Fruit fly (Drosophila melanogaster) whole organism, adult: ENCODE measurements around the gene CG11586.

Source experiments
- CG11617 ChIP-seq: fragments of 200-800 bp; sonication (Bioruptor generic); optimal IDR thresholded peaks from 2 replicates; lab custom pipeline; 2017; ENCODE audit warnings: mild to moderate bottlenecking, missing biosample characterization, missing genetic modification reagents, missing genetic modification characterization
- CG12768 ChIP-seq: fragments of 200-800 bp; sonication (Bioruptor generic); optimal IDR thresholded peaks from 2 replicates; lab custom pipeline; 2017; ENCODE audit warnings: missing biosample characterization, missing genetic modification characterization, mild to moderate bottlenecking, moderate library complexity, missing genetic modification reagents
- CG14711 ChIP-seq: fragments of 200-800 bp; sonication (Bioruptor generic); optimal IDR thresholded peaks from 2 replicates; lab custom pipeline; 2018; ENCODE audit warnings: missing biosample characterization, mild to moderate bottlenecking, missing genetic modification characterization, moderate library complexity
- CG1620 ChIP-seq: fragments of 200-800 bp; sonication (Bioruptor generic); optimal IDR thresholded peaks from 2 replicates; lab custom pipeline; 2016; ENCODE audit warnings: missing biosample characterization, missing genetic modification characterization
- CG33017 ChIP-seq: fragments of 200-800 bp; sonication (Bioruptor generic); optimal IDR thresholded peaks from 2 replicates; lab custom pipeline; 2018; ENCODE audit warnings: missing biosample characterization, mild to moderate bottlenecking, missing genetic modification characterization, moderate library complexity
- CG5204 ChIP-seq: fragments of 200-800 bp; sonication (Bioruptor generic); optimal IDR thresholded peaks from 2 replicates; lab custom pipeline; 2016; ENCODE audit warnings: missing biosample characterization, missing genetic modification characterization
- CG7045 ChIP-seq: fragments of 200-800 bp; sonication (Bioruptor generic); optimal IDR thresholded peaks from 2 replicates; lab custom pipeline; 2017; ENCODE audit warnings: missing biosample characterization, mild to moderate bottlenecking, missing genetic modification characterization
- CG7101 ChIP-seq: fragments of 200-800 bp; sonication (Bioruptor generic); optimal IDR thresholded peaks from 2 replicates; lab custom pipeline; 2018; ENCODE audit warnings: missing biosample characterization, mild to moderate bottlenecking, missing genetic modification characterization, moderate library complexity
- Clk ChIP-seq: fragments of 200-800 bp; sonication (Bioruptor generic); optimal IDR thresholded peaks from 2 replicates; lab custom pipeline; 2017; ENCODE audit warnings: missing biosample characterization, missing genetic modification characterization
- Crg-1 ChIP-seq: fragments of 200-800 bp; sonication (Bioruptor generic); optimal IDR thresholded peaks from 2 replicates; lab custom pipeline; 2016; ENCODE audit warnings: missing biosample characterization, missing genetic modification characterization
- Hr96 ChIP-seq: fragments of 200-800 bp; sonication (Bioruptor generic); optimal IDR thresholded peaks from 2 replicates; lab custom pipeline; 2016; ENCODE audit warnings: missing biosample characterization, missing genetic modification characterization
- Mnt ChIP-seq: fragments of 200-800 bp; sonication (Bioruptor generic); optimal IDR thresholded peaks from 2 replicates; lab custom pipeline; 2016; ENCODE audit warnings: missing biosample characterization, mild to moderate bottlenecking, missing genetic modification characterization
- bab1 ChIP-seq: fragments of 200-800 bp; sonication (Bioruptor generic); optimal IDR thresholded peaks from 3 replicates; lab custom pipeline; 2019; ENCODE audit warnings: missing biosample characterization, mild to moderate bottlenecking, missing genetic modification characterization, moderate library complexity
- cic ChIP-seq: fragments of 200-800 bp; sonication (Bioruptor generic); optimal IDR thresholded peaks from 2 replicates; lab custom pipeline; 2017; ENCODE audit warnings: missing biosample characterization, mild to moderate bottlenecking, missing genetic modification characterization, moderate library complexity
- cnc ChIP-seq, 2 experiments: fragments of >200 bp; optimal IDR thresholded peaks; 2 replicates each; lab custom pipeline; 2017
- kay ChIP-seq: fragments of 200-800 bp; sonication (Bioruptor generic); peaks from one replicate; lab custom pipeline; 2016; ENCODE audit warnings: missing biosample characterization, missing genetic modification characterization, borderline replicate concordance
- ovo ChIP-seq: fragments of 200-800 bp; sonication (Bioruptor generic); optimal IDR thresholded peaks from 2 replicates; lab custom pipeline; 2016; ENCODE audit warnings: missing biosample characterization, missing genetic modification characterization
- pad ChIP-seq: fragments of 200-800 bp; sonication (Bioruptor generic); optimal IDR thresholded peaks from 3 replicates; lab custom pipeline; 2017; ENCODE audit warnings: missing biosample characterization, missing genetic modification characterization, mild to moderate bottlenecking, moderate library complexity, missing genetic modification reagents
- tj ChIP-seq: fragments of 200-800 bp; sonication (Bioruptor generic); optimal IDR thresholded peaks from 3 replicates; lab custom pipeline; 2017; ENCODE audit warnings: missing biosample characterization, mild to moderate bottlenecking, missing genetic modification characterization, moderate library complexity
- toe ChIP-seq: fragments of 200-800 bp; sonication (Bioruptor generic); optimal IDR thresholded peaks from 2 replicates; lab custom pipeline; 2016; ENCODE audit warnings: missing biosample characterization, missing genetic modification characterization

The CG11586 gene

DNA sequence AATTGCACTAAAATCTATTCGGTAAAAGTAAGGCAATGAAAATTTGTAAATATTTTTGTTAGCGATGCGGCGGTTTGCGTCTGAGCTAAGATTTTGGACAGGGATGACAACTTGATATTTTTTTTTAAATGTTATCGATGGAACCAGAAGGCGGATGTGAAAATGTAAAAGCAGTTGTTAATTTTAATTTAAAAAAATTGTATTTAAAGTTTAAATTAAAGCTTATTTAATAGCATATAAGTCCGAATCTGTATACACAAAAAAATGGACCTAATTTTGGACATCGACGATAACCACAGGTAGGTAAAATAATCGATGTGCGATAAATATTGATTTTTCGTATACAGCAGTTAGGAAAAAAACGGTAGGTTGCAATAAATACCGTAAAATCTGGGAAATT, at the start of gene CG11586, which contains the start of gene VhaM9.7-a:
Gene CG11586 (minus strand): TSS at position 87 of the 400 bp plus-strand sequence.
Gene VhaM9.7-a (plus strand): TSS at position 322 of the 400 bp plus-strand sequence.
- peak; percentile 30 for TF ChIP-seq CG7101
- TF ChIP-seq Mnt (GFP tag; lab: Kevin White, UChicago), result peak; percentile 39
- TF ChIP-seq CG11617 (GFP tag; lab: Kevin White, UChicago), result peak; percentile 29
- TF ChIP-seq CG33017, result no peak
- no peak for TF ChIP-seq toe (GFP tag; lab: Kevin White, UChicago)
- peak; percentile 39 for TF ChIP-seq bab1 (GFP tag; lab: Kevin White, UChicago)
- TF ChIP-seq cnc (optimal IDR thresholded peaks at IDR 0.05; lab: Kevin White, UChicago), result no peak
- TF ChIP-seq CG14711 (tag; lab: Kevin White, UChicago), result peak; percentile 35
- no peak for TF ChIP-seq ovo (GFP tag; lab: Kevin White, UChicago)
- TF ChIP-seq CG1620 (GFP tag; lab: Kevin White, UChicago), result no peak
- no peak for TF ChIP-seq kay (GFP tag; lab: Kevin White, UChicago)
- TF ChIP-seq CG5204 (GFP tag; lab: Kevin White, UChicago), result peak; percentile 40

DNA sequence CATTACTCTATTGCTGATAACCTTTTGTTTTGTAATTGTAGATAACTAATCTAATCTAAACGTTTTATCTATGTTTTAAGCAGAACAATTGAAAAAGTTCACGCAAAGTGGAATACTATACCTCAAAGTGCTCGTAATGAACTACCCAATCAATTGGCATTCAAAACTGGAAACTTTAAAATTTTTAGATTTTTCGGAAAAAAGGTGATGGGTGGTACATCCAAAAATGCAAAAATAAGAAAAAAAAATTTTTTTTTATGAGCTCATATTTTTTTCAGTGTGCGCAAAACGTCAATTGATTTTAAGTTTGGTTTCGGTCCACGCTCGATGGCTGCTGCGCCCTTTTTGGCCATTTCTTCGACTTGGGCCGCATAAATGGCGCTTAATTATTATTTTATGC, 48.3 kb upstream of the CG11586 start:
- TF ChIP-seq CG12768 (GFP tag; lab: Kevin White, UChicago) (no peak), CG11617 (GFP tag; lab: Kevin White, UChicago) (no peak), Clk (GFP tag; lab: Kevin White, UChicago) (no peak), CG33017 (no peak), Mnt (GFP tag; lab: Kevin White, UChicago) (no peak), ovo (GFP tag; lab: Kevin White, UChicago) (no peak), Crg-1 (GFP tag; lab: Kevin White, UChicago) (no peak), toe (GFP tag; lab: Kevin White, UChicago) (no peak), kay (GFP tag; lab: Kevin White, UChicago) (no peak), CG14711 (tag; lab: Kevin White, UChicago) (no peak)

DNA sequence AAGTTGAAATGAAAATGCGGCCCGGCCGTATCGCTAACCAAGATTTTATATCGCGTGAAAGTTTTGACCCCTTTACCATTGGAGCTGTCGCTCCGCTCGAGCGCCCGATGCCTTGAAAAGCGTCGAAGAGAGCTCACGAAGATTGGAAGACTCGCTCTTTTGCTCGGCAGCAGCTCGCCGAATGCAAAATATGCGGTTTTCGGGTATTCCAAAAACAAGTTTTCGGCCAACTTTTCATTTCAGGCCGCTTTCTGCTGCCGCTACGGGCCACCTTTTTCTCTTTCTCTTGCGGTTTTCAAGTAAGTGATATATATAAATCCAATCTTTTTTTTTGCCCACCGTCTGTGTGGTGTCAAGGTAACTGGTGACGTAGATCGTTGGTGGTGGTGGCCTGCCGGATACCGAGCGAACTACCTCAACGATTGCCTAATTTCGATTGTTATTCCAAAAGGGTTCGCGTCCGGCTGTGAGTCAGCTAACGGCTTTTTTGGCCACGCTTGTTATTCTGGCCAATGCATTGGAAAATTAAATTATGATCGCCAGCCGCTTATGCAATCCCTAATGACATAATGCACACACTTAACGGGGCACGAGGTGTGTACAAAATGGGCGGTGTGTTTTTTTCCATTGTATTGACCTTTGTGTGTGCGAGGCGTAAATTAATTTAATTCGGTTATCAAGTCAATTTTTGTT, 45.6 kb upstream of the CG11586 start, which contains the start of gene dyl:
Gene dyl (minus strand): TSS at position 28 of the 693 bp plus-strand sequence.
- TF ChIP-seq cnc (optimal IDR thresholded peaks at IDR 0.05; lab: Kevin White, UChicago), result no peak
- no peak for TF ChIP-seq kay (GFP tag; lab: Kevin White, UChicago)
- no peak for TF ChIP-seq Mnt (GFP tag; lab: Kevin White, UChicago)
- no peak for TF ChIP-seq Clk (GFP tag; lab: Kevin White, UChicago)
- TF ChIP-seq tj (GFP tag; lab: Kevin White, UChicago), result no peak
- no peak for TF ChIP-seq CG33017

DNA sequence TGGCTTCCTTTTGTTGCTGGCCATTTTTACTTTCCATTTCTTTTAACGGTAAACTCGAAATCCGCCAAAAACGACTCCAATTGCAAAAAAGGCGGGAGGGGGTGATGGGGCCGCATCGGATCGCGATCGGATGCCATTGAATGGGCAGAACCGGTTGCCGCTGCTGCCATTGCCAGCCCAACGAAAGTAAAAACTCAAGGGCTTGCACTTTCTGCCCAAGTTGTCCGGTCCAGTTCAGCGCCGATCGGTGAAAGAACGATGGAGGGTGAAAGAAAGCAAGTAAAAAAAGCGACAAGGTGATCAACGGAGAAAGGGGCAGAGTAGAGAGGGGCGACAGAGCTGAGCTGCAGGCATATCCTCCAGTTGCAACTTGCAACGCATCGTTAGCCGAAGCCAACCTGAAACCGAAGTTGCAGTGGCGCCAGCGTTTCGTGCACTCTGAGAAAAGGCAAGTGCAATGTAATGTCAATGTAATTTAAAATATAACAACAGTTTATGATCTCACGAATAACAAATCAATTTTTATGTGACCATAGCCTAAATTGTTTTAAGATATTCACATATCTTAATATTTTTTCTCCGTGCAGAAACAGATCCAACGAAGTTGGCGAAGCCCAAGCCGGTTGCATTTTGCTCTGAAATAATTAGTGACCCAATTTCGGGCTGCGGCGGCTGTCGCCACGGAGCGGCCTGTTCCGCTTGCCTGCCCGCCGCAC, 42.1 kb upstream of the CG11586 start:
- TF ChIP-seq Hr96 (no peak), toe (GFP tag; lab: Kevin White, UChicago) (no peak), pad (GFP tag; lab: Kevin White, UChicago) (no peak), CG12768 (GFP tag; lab: Kevin White, UChicago) (no peak), CG7045 (no peak), cnc (optimal IDR thresholded peaks at IDR 0.05; lab: Kevin White, UChicago) (no peak), kay (GFP tag; lab: Kevin White, UChicago) (no peak), CG14711 (tag; lab: Kevin White, UChicago) (no peak)

DNA sequence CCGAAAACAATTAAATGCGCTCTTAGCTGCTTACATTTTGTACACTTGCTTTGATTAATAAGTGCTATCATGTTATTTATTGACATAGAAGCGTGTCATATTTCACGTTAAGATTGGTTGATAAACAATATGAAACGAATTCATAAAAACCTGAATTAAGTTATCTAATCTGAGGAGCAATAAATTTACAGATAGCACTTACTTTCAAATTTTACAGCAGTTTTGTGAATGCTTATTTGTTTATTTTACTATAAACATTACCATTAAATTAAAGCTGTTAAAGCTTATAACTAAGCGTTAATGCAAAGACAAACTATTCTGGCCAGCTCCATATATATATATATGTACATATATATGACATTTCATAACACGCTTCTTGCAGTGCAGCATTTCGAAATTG, 39.8 kb upstream of the CG11586 start:
- TF ChIP-seq cic (GFP tag; lab: Kevin White, UChicago) (no peak), CG7045 (no peak), CG11617 (GFP tag; lab: Kevin White, UChicago) (no peak), CG33017 (no peak), Crg-1 (GFP tag; lab: Kevin White, UChicago) (no peak), CG14711 (tag; lab: Kevin White, UChicago) (no peak), cnc (optimal IDR thresholded peaks at IDR 0.05; lab: Kevin White, UChicago) (no peak), bab1 (GFP tag; lab: Kevin White, UChicago) (no peak), CG12768 (GFP tag; lab: Kevin White, UChicago) (no peak), toe (GFP tag; lab: Kevin White, UChicago) (no peak), Clk (GFP tag; lab: Kevin White, UChicago) (no peak), kay (GFP tag; lab: Kevin White, UChicago) (no peak), CG5204 (GFP tag; lab: Kevin White, UChicago) (no peak), tj (GFP tag; lab: Kevin White, UChicago) (no peak), CG7101 (no peak), Mnt (GFP tag; lab: Kevin White, UChicago) (no peak)

DNA sequence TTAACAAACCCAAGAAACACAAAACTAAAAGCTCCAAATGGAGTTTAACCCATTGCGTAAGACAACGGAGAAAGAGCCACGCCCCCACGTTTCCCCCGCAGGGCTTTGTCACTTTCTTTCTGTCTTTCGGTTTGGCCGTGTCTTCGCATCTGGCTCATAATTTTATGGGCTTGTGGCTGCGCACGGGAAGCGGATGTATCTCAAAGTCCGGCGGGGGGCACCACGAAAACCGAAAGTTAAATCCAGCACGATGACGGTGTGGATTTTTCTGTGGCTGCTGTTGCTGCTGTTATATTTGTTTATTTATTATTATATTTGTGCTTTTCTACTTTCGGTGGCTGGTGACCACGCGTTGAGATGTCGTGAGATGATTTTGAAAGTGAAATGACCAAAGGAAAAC, 34.5 kb upstream of the CG11586 start:
- TF ChIP-seq CG5204 (GFP tag; lab: Kevin White, UChicago) (no peak), CG12768 (GFP tag; lab: Kevin White, UChicago) (no peak), tj (GFP tag; lab: Kevin White, UChicago) (no peak), CG7045 (no peak), kay (GFP tag; lab: Kevin White, UChicago) (no peak), ovo (GFP tag; lab: Kevin White, UChicago) (no peak), CG11617 (GFP tag; lab: Kevin White, UChicago) (no peak), cic (GFP tag; lab: Kevin White, UChicago) (no peak), pad (GFP tag; lab: Kevin White, UChicago) (no peak), CG14711 (tag; lab: Kevin White, UChicago) (no peak), Hr96 (no peak)
